Worm (Caenorhabditis elegans) whole organism, L1 larva: ENCODE results near the gene B0336.7.

ENCODE experiments used
- C04F5.9 ChIP-seq: sonication (generic microtip); optimal IDR thresholded peaks from 2 replicates; lab custom pipeline; 2016; ENCODE audit warnings: missing genetic modification characterization, missing compliant biosample characterization
- C34B4.2 ChIP-seq: sonication (generic microtip); optimal IDR thresholded peaks from 2 replicates; lab custom pipeline; 2017; ENCODE audit warnings: mild to moderate bottlenecking, missing genetic modification characterization, missing compliant biosample characterization
- F16B12.6 ChIP-seq: fragments of 150-350 bp; optimal IDR thresholded peaks from 2 replicates; lab custom pipeline; 2014; ENCODE audit warnings: missing biosample characterization, missing genetic modification characterization
- aha-1 ChIP-seq: fragments of 150-350 bp; optimal IDR thresholded peaks from 2 replicates; lab custom pipeline; 2014; ENCODE audit warnings: missing biosample characterization, missing genetic modification characterization
- alr-1 ChIP-seq: fragments of 200-800 bp; sonication (Bioruptor generic); optimal IDR thresholded peaks from 2 replicates; lab custom pipeline; 2018; ENCODE audit warnings: borderline replicate concordance, mild to moderate bottlenecking, missing genetic modification characterization, missing compliant biosample characterization
- aly-2 ChIP-seq: fragments of 150-350 bp; optimal IDR thresholded peaks from 2 replicates; lab custom pipeline; 2014; ENCODE audit warnings: missing biosample characterization, missing genetic modification characterization
- ama-1 ChIP-seq: fragments of 150-350 bp; optimal IDR thresholded peaks from 2 replicates; lab custom pipeline; 2014
- ceh-8 ChIP-seq: fragments of 200-800 bp; sonication (Bioruptor generic); optimal IDR thresholded peaks from 2 replicates; lab custom pipeline; 2018; ENCODE audit warnings: mild to moderate bottlenecking, missing genetic modification characterization, moderate library complexity, missing compliant biosample characterization
- ceh-82 ChIP-seq, 3 experiments: fragments of 150-350 bp in 1 of 3; sonication (generic microtip) in 2 of 3; optimal IDR thresholded peaks; 2 replicates each; lab custom pipeline; 2014 to 2017; ENCODE audit warnings: missing biosample characterization in 3 of 3, missing genetic modification characterization in 3 of 3
- efl-1 ChIP-seq, 4 experiments: fragments of 150-350 bp; optimal IDR thresholded peaks in 3 of 4; peaks in 1 of 4; 1 replicate in 1 of 4; 2 replicates in 3 of 4; lab custom pipeline; 2014; ENCODE audit warnings: missing biosample characterization in 2 of 4, missing genetic modification characterization in 2 of 4, missing genetic modification reagents in 2 of 4
- efl-3 ChIP-seq: fragments of 200-800 bp; sonication (Bioruptor generic); optimal IDR thresholded peaks from 2 replicates; lab custom pipeline; 2018; ENCODE audit warnings: mild to moderate bottlenecking, missing genetic modification characterization, missing compliant biosample characterization
- egl-13 ChIP-seq: sonication (generic microtip); optimal IDR thresholded peaks from 2 replicates; lab custom pipeline; 2016; ENCODE audit warnings: missing genotype, missing genetic modification reagents, missing genetic modification characterization, missing compliant biosample characterization
- elt-2 ChIP-seq: sonication (generic microtip); optimal IDR thresholded peaks from 2 replicates; lab custom pipeline; 2016; ENCODE audit warnings: missing genetic modification characterization, mild to moderate bottlenecking, inconsistent platforms, missing compliant biosample characterization, missing genetic modification reagents
- elt-3 ChIP-seq, 6 experiments: fragments of 150-350 bp in 1 of 6; sonication (generic microtip); optimal IDR thresholded peaks; 2 replicates each; lab custom pipeline; 2017 to 2018; ENCODE audit warnings: missing biosample characterization in 6 of 6, missing genetic modification characterization in 6 of 6, inconsistent platforms in 1 of 6
- ets-5 ChIP-seq: fragments of 200-800 bp; sonication (Bioruptor generic); IDR thresholded peaks from 2 replicates; pipeline ENCODE4 v1.3.6; 2022; ENCODE audit warnings: missing genetic modification characterization, missing compliant biosample characterization
- fos-1 ChIP-seq: fragments of 150-350 bp; optimal IDR thresholded peaks from 2 replicates; lab custom pipeline; 2014; ENCODE audit warnings: missing biosample characterization, missing genetic modification characterization
- grh-1 ChIP-seq: fragments of 200-800 bp; sonication (Bioruptor generic); IDR thresholded peaks from 2 replicates; pipeline ENCODE4 v1.3.6; 2022; ENCODE audit warnings: missing genetic modification reagents, missing genetic modification characterization, missing compliant biosample characterization
- isw-1 ChIP-seq: fragments of 200-800 bp; sonication (Bioruptor generic); IDR thresholded peaks from 2 replicates; pipeline ENCODE4 v1.3.6; 2022; ENCODE audit warnings: missing genetic modification characterization, missing compliant biosample characterization
- lin-13 ChIP-seq: fragments of 150-350 bp; optimal IDR thresholded peaks from 2 replicates; lab custom pipeline; 2014; ENCODE audit warnings: missing biosample characterization, missing genetic modification reagents, missing genetic modification characterization
- lin-14 ChIP-seq: fragments of 200-800 bp; sonication (Bioruptor generic); optimal IDR thresholded peaks from 2 replicates; lab custom pipeline; 2018; ENCODE audit warnings: mild to moderate bottlenecking, missing genetic modification characterization, moderate library complexity, missing compliant biosample characterization
- lin-15B ChIP-seq: fragments of 150-350 bp; sonication (generic microtip); optimal IDR thresholded peaks from 3 replicates; lab custom pipeline; 2014; ENCODE audit warnings: missing biosample characterization, missing genetic modification characterization
- lin-39 ChIP-seq: fragments of 150-350 bp; optimal IDR thresholded peaks from 2 replicates; lab custom pipeline; 2014; ENCODE audit warnings: missing biosample characterization, missing genetic modification reagents, missing genetic modification characterization
- lir-3 ChIP-seq: sonication (generic microtip); optimal IDR thresholded peaks from 2 replicates; lab custom pipeline; 2016; ENCODE audit warnings: mild to moderate bottlenecking, missing genetic modification characterization, moderate library complexity, missing compliant biosample characterization; ENCODE audit not compliant: poor library complexity
- lsy-2 ChIP-seq, 2 experiments: fragments of 150-350 bp; optimal IDR thresholded peaks; 2 replicates each; lab custom pipeline; 2014; ENCODE audit warnings: missing biosample characterization in 2 of 2, missing genetic modification characterization in 2 of 2
- mab-9 ChIP-seq: fragments of 200-800 bp; sonication (Bioruptor generic); IDR thresholded peaks from 2 replicates; pipeline ENCODE4 v1.3.6; 2022; ENCODE audit warnings: missing genetic modification reagents, missing genetic modification characterization, missing compliant biosample characterization
- mdl-1 ChIP-seq, 2 experiments: fragments of 150-350 bp; optimal IDR thresholded peaks; 2 replicates each; lab custom pipeline; 2014 to 2017; ENCODE audit warnings: missing biosample characterization in 2 of 2, missing genetic modification characterization in 2 of 2, inconsistent platforms in 1 of 2
- mep-1 ChIP-seq: fragments of 150-350 bp; optimal IDR thresholded peaks from 2 replicates; lab custom pipeline; 2014; ENCODE audit warnings: missing biosample characterization, missing genetic modification characterization
- nhr-11 ChIP-seq: fragments of 150-350 bp; optimal IDR thresholded peaks from 2 replicates; lab custom pipeline; 2014; ENCODE audit warnings: missing biosample characterization, missing genetic modification characterization
- nhr-19 ChIP-seq: fragments of 200-800 bp; sonication (Bioruptor generic); conservative IDR thresholded peaks from 2 replicates; pipeline ENCODE4 v1.3.6; 2022; ENCODE audit warnings: missing genetic modification characterization, missing compliant biosample characterization
- nhr-20 ChIP-seq: sonication (generic microtip); optimal IDR thresholded peaks from 2 replicates; lab custom pipeline; 2016; ENCODE audit warnings: mild to moderate bottlenecking, missing genetic modification characterization, missing compliant biosample characterization
- nhr-237 ChIP-seq: fragments of 150-350 bp; optimal IDR thresholded peaks from 2 replicates; lab custom pipeline; 2014; ENCODE audit warnings: missing biosample characterization, missing genetic modification characterization
- nhr-28 ChIP-seq: fragments of 150-350 bp; optimal IDR thresholded peaks from 2 replicates; lab custom pipeline; 2014; ENCODE audit warnings: missing biosample characterization, missing genetic modification characterization
- nhr-85 ChIP-seq: sonication (generic microtip); peaks from one replicate; lab custom pipeline; 2016; ENCODE audit warnings: missing genetic modification characterization, inconsistent platforms, missing compliant biosample characterization
- nhr-90 ChIP-seq: sonication (generic microtip); optimal IDR thresholded peaks from 2 replicates; lab custom pipeline; 2016; ENCODE audit warnings: mild to moderate bottlenecking, missing genetic modification characterization, missing compliant biosample characterization; ENCODE audit not compliant: poor library complexity
- pag-3 ChIP-seq: sonication (generic microtip); optimal IDR thresholded peaks from 2 replicates; lab custom pipeline; 2017; ENCODE audit warnings: missing genetic modification characterization, mild to moderate bottlenecking, missing compliant biosample characterization, antibody characterized with exemption, borderline replicate concordance; ENCODE audit not compliant: insufficient read depth
- pax-3 ChIP-seq: fragments of 200-800 bp; sonication (Bioruptor generic); optimal IDR thresholded peaks from 2 replicates; lab custom pipeline; 2018; ENCODE audit warnings: mild to moderate bottlenecking, missing genetic modification characterization, moderate library complexity, missing compliant biosample characterization
- pqm-1 ChIP-seq: sonication (generic microtip); optimal IDR thresholded peaks from 3 replicates; lab custom pipeline; 2017; ENCODE audit warnings: missing biosample characterization, missing genetic modification characterization
- skn-1 ChIP-seq: fragments of 150-350 bp; optimal IDR thresholded peaks from 2 replicates; lab custom pipeline; 2014; ENCODE audit warnings: missing biosample characterization, missing genetic modification characterization
- sox-4 ChIP-seq: sonication (generic microtip); optimal IDR thresholded peaks from 2 replicates; lab custom pipeline; 2016; ENCODE audit warnings: missing genetic modification characterization, missing compliant biosample characterization
- sptf-1 ChIP-seq: fragments of 150-350 bp; optimal IDR thresholded peaks from 2 replicates; lab custom pipeline; 2014; ENCODE audit warnings: missing biosample characterization, missing genetic modification characterization
- swsn-7 ChIP-seq: sonication (generic microtip); optimal IDR thresholded peaks from 2 replicates; lab custom pipeline; 2016; ENCODE audit warnings: missing genetic modification characterization, missing compliant biosample characterization
- tlp-1 ChIP-seq: fragments of 150-350 bp; optimal IDR thresholded peaks from 2 replicates; lab custom pipeline; 2014; ENCODE audit warnings: missing biosample characterization, missing genetic modification characterization
- unc-62 ChIP-seq: fragments of 150-350 bp; optimal IDR thresholded peaks from 2 replicates; lab custom pipeline; 2014; ENCODE audit warnings: missing biosample characterization, missing genetic modification reagents, missing genetic modification characterization
- unc-98 ChIP-seq: fragments of 200-800 bp; sonication (Bioruptor generic); IDR thresholded peaks from 2 replicates; pipeline ENCODE4 v1.3.6; 2022; ENCODE audit warnings: missing genetic modification characterization, missing compliant biosample characterization
- vab-15 ChIP-seq: sonication (generic microtip); optimal IDR thresholded peaks from 2 replicates; lab custom pipeline; 2017; ENCODE audit warnings: missing genotype, mild to moderate bottlenecking, missing genetic modification characterization, missing compliant biosample characterization
- xbp-1 ChIP-seq: sonication (generic microtip); optimal IDR thresholded peaks from 2 replicates; lab custom pipeline; 2016; ENCODE audit warnings: missing genetic modification characterization, missing compliant biosample characterization
- zag-1 ChIP-seq: fragments of 150-350 bp; optimal IDR thresholded peaks from 2 replicates; lab custom pipeline; 2014; ENCODE audit warnings: missing biosample characterization, missing genetic modification characterization
- zip-4 ChIP-seq: fragments of 200-800 bp; sonication (Bioruptor generic); optimal IDR thresholded peaks from 2 replicates; lab custom pipeline; 2018; ENCODE audit warnings: mild to moderate bottlenecking, missing genetic modification characterization, moderate library complexity, missing compliant biosample characterization
- ztf-11 ChIP-seq, 2 experiments: sonication (generic microtip); optimal IDR thresholded peaks; 2 replicates each; lab custom pipeline; 2016 to 2017; ENCODE audit warnings: missing genetic modification characterization in 2 of 2, missing biosample characterization in 1 of 2, missing compliant biosample characterization in 1 of 2

Gene B0336.7

ce11 chrIII:5692690-5693089, 4.5 kb downstream of the B0336.7 start, which contains the start of the genes abi-1 and arle-14 (continued):
- TF ChIP-seq nhr-85 (tag; lab: Kevin White, UChicago) (peak; percentile 37), ceh-82 (tag; optimal IDR thresholded peaks at IDR 0.05; lab: Kevin White, UChicago) (no peak), zip-4 (GFP tag; lab: Kevin White, UChicago) (no peak), lin-14 (GFP tag; lab: Kevin White, UChicago) (no peak), lin-39 (tag; lab: Kevin White, UChicago) (no peak), pqm-1 (tag; lab: Kevin White, UChicago) (no peak), efl-3 (GFP tag; lab: Kevin White, UChicago) (no peak), lir-3 (tag; lab: Kevin White, UChicago) (no peak), vab-15 (tag; lab: Kevin White, UChicago) (no peak), aha-1 (tag; lab: Kevin White, UChicago) (no peak), lin-15B (tag; lab: Kevin White, UChicago) (no peak), egl-13 (no peak), unc-62 (GFP tag; lab: Kevin White, UChicago) (no peak), mdl-1 (tag; optimal IDR thresholded peaks at IDR 0.05; lab: Kevin White, UChicago) (no peak), sox-4 (no peak), pag-3 (no peak), C34B4.2 (tag; lab: Kevin White, UChicago) (no peak), tlp-1 (no peak), fos-1 (no peak), nhr-11 (tag; lab: Kevin White, UChicago) (no peak), sptf-1 (no peak), mab-9 (GFP tag; lab: Robert Waterston, UW) (no peak), elt-2 (tag; lab: Kevin White, UChicago) (no peak), ztf-11 (tag; optimal IDR thresholded peaks at IDR 0.05; lab: Kevin White, UChicago) (no peak), ets-5 (GFP tag; lab: Robert Waterston, UW) (no peak), xbp-1 (peak; percentile 30), nhr-28 (tag; lab: Kevin White, UChicago) (no peak), swsn-7 (peak; percentile 29), unc-98 (GFP tag; lab: Robert Waterston, UW) (no peak), alr-1 (no peak), efl-1 (optimal IDR thresholded peaks at IDR 0.05; lab: Kevin White, UChicago) (peak; percentile 8 to 32), efl-1 (GFP tag; optimal IDR thresholded peaks at IDR 0.05 in 1 of 2; lab: Kevin White, UChicago) (peak; percentile 3 to 83), grh-1 (GFP tag; lab: Robert Waterston, UW) (no peak), nhr-20 (tag; lab: Kevin White, UChicago) (no peak), lsy-2 (tag; optimal IDR thresholded peaks at IDR 0.05; lab: Kevin White, UChicago) (peak; percentile 3 to 30), aly-2 (tag; lab: Kevin White, UChicago) (no peak), mep-1 (tag; lab: Kevin White, UChicago) (peak; percentile 18), nhr-19 (GFP tag; lab: Robert Waterston, UW) (no peak), ama-1 (lab: Kevin White, UChicago) (no peak), zag-1 (tag; lab: Kevin White, UChicago) (no peak), nhr-90 (peak; percentile 10), ceh-8 (GFP tag; lab: Kevin White, UChicago) (no peak)

ce11 chrIII:5691826-5692225, 5.3 kb downstream of the B0336.7 start:
- no peak for TF ChIP-seq mab-9 (GFP tag; lab: Robert Waterston, UW)
- TF ChIP-seq pax-3 (tag; lab: Kevin White, UChicago): no peak
- TF ChIP-seq nhr-237 (tag; lab: Kevin White, UChicago): no peak
- no peak for TF ChIP-seq xbp-1
- no peak for TF ChIP-seq sox-4
- no peak for TF ChIP-seq lin-14 (GFP tag; lab: Kevin White, UChicago)
- TF ChIP-seq F16B12.6 (tag; lab: Kevin White, UChicago): no peak
- no peak for TF ChIP-seq elt-3 (tag; optimal IDR thresholded peaks at IDR 0.05; lab: Kevin White, UChicago)
- no peak for TF ChIP-seq isw-1
- no peak for TF ChIP-seq lin-13
- TF ChIP-seq skn-1: no peak
- TF ChIP-seq C04F5.9 (tag; lab: Kevin White, UChicago): no peak
- TF ChIP-seq alr-1: no peak
